Worm (Caenorhabditis elegans) whole organism, young adult: Measurements from ENCODE around the gene aakg-1.

Experiments used
- F39B2.1 ChIP-seq: fragments of 200-800 bp; sonication (Bioruptor generic); IDR thresholded peaks from 2 replicates; pipeline ENCODE4 v1.3.6; 2022; ENCODE audit warnings: missing genetic modification reagents, missing genetic modification characterization, missing compliant biosample characterization
- K11D2.4 ChIP-seq: fragments of 200-800 bp; sonication (Bioruptor generic); IDR thresholded peaks from 2 replicates; pipeline ENCODE4 v1.3.6; 2022; ENCODE audit warnings: missing genetic modification reagents, missing genetic modification characterization, missing compliant biosample characterization
- ceh-79 ChIP-seq: sonication (generic microtip); optimal IDR thresholded peaks from 2 replicates; lab custom pipeline; 2017; ENCODE audit warnings: mild to moderate bottlenecking, missing genetic modification characterization, missing compliant biosample characterization
- him-1 ChIP-seq: sonication (generic microtip); optimal IDR thresholded peaks from 2 replicates; lab custom pipeline; 2016; ENCODE audit warnings: missing genotype, missing genetic modification reagents, missing genetic modification characterization, missing compliant biosample characterization
- hsf-1 ChIP-seq: fragments of 200-800 bp; sonication (Bioruptor generic); IDR thresholded peaks from 2 replicates; pipeline ENCODE4 v1.3.6; 2022; ENCODE audit warnings: missing genetic modification reagents, missing genetic modification characterization, missing compliant biosample characterization
- let-607 ChIP-seq, 2 experiments: fragments of 200-800 bp in 1 of 2; sonication (Bioruptor generic) in 1 of 2; sonication (generic microtip) in 1 of 2; optimal IDR thresholded peaks; 2 replicates each; lab custom pipeline; 2016 to 2018; ENCODE audit warnings: mild to moderate bottlenecking in 2 of 2, missing compliant biosample characterization in 2 of 2, missing genetic modification characterization in 2 of 2, moderate library complexity in 2 of 2, missing genotype in 1 of 2
- lir-1 ChIP-seq: fragments of 200-800 bp; sonication (Bioruptor generic); conservative IDR thresholded peaks from 2 replicates; pipeline ENCODE4 v1.3.6; 2022; ENCODE audit warnings: missing genetic modification reagents, missing genetic modification characterization, missing compliant biosample characterization
- mel-28 ChIP-seq: sonication (generic microtip); optimal IDR thresholded peaks from 2 replicates; lab custom pipeline; 2016; ENCODE audit warnings: borderline replicate concordance, mild to moderate bottlenecking, missing genetic modification characterization, missing compliant biosample characterization
- nfyb-1 ChIP-seq: fragments of 200-800 bp; sonication (Bioruptor generic); IDR thresholded peaks from 2 replicates; pipeline ENCODE4 v1.3.6; 2022; ENCODE audit warnings: missing genetic modification reagents, missing genetic modification characterization, missing compliant biosample characterization
- nhr-120 ChIP-seq: fragments of 200-800 bp; sonication (Bioruptor generic); IDR thresholded peaks from 2 replicates; pipeline ENCODE4 v1.3.6; 2022; ENCODE audit warnings: missing genetic modification characterization, missing compliant biosample characterization
- nhr-90 ChIP-seq: sonication (generic microtip); optimal IDR thresholded peaks from 2 replicates; lab custom pipeline; 2016; ENCODE audit warnings: missing genotype, mild to moderate bottlenecking, missing genetic modification characterization, missing compliant biosample characterization
- tbp1 ChIP-seq: fragments of 200-800 bp; sonication (Bioruptor generic); optimal IDR thresholded peaks from 2 replicates; lab custom pipeline; 2018; ENCODE audit warnings: mild to moderate bottlenecking, missing genetic modification characterization, missing compliant biosample characterization
- unc-130 ChIP-seq: sonication (generic microtip); optimal IDR thresholded peaks from 2 replicates; lab custom pipeline; 2016; ENCODE audit warnings: missing genetic modification reagents, missing genetic modification characterization, missing compliant biosample characterization

DNA sequence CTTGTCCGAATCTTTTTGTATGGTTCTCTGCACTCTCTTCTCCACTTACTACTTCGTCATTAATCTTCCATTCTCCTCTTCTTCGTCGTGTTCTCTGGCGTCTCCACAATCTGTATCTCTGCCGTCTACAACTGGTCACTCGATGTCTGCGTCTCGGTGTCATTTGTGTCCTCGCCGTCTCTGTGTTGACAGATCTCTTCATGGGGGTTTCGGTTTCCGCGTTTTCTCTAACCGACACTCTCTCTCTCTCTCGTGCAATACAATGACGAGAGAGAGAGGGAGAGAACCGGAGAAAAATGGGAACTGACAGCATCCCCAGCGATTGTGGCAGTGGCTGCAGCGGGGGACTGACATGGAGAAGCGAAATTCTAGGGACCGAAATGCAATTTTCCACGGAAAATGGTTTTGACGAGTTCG is 37.3 kb upstream of the aakg-1 start:
- no peak for TF ChIP-seq him-1
- no peak for TF ChIP-seq F39B2.1 (GFP tag; lab: Robert Waterston, UW)
- peak; percentile 78 for TF ChIP-seq nhr-90 (tag; lab: Kevin White, UChicago)
- no peak for TF ChIP-seq unc-130 (GFP tag; lab: Kevin White, UChicago)
- no peak for TF ChIP-seq ceh-79 (tag; lab: Kevin White, UChicago)
- TF ChIP-seq mel-28 (tag; lab: Kevin White, UChicago), result no peak
- TF ChIP-seq nhr-120 (GFP tag; lab: Robert Waterston, UW), result no peak
- TF ChIP-seq let-607 (tag; optimal IDR thresholded peaks at IDR 0.05; lab: Kevin White, UChicago), result peak; percentile 74 to 92
- peak; percentile 97 for TF ChIP-seq nfyb-1
- peak; percentile 89 for TF ChIP-seq lir-1 (GFP tag; lab: Robert Waterston, UW)
- peak; percentile 73 for TF ChIP-seq tbp1 (GFP tag; lab: Kevin White, UChicago)
- peak; percentile 95 for TF ChIP-seq K11D2.4
- TF ChIP-seq hsf-1 (GFP tag; lab: Robert Waterston, UW), result 0 out of 2 replicates have a peak, but pooled peaks have one; percentile 74
